Fruit fly (Drosophila melanogaster) whole organism, prepupa: ENCODE measurements around the gene salr.

Experiments used
- Blimp-1 ChIP-seq: fragments of 200-800 bp; sonication (Bioruptor generic); optimal IDR thresholded peaks from 3 replicates; lab custom pipeline; 2017; ENCODE audit warnings: missing biosample characterization, missing genetic modification characterization, mild to moderate bottlenecking, moderate library complexity, missing genetic modification reagents
- CG10631 ChIP-seq: fragments of 200-800 bp; sonication (Bioruptor generic); optimal IDR thresholded peaks from 2 replicates; lab custom pipeline; 2016; ENCODE audit warnings: missing biosample characterization, missing genetic modification characterization
- CG10669 ChIP-seq: fragments of 200-800 bp; sonication (Bioruptor generic); optimal IDR thresholded peaks from 3 replicates; lab custom pipeline; 2018; ENCODE audit warnings: missing biosample characterization, mild to moderate bottlenecking, missing genetic modification characterization, moderate library complexity
- CG11294 ChIP-seq: fragments of 200-800 bp; sonication (Bioruptor generic); IDR thresholded peaks from 2 replicates; pipeline ENCODE4 v1.3.6; 2022; ENCODE audit warnings: missing biosample characterization, missing genetic modification characterization
- CG11902 ChIP-seq: fragments of 200-800 bp; sonication (Bioruptor generic); optimal IDR thresholded peaks from 3 replicates; lab custom pipeline; 2016; ENCODE audit warnings: missing biosample characterization, missing genetic modification characterization
- CG15336 ChIP-seq: fragments of 200-800 bp; sonication (Bioruptor generic); IDR thresholded peaks from 2 replicates; pipeline ENCODE4 v1.3.6; 2022; ENCODE audit warnings: missing biosample characterization, missing genetic modification characterization
- CG1621 ChIP-seq: fragments of 200-800 bp; sonication (Bioruptor generic); optimal IDR thresholded peaks from 3 replicates; lab custom pipeline; 2018; ENCODE audit warnings: missing biosample characterization, mild to moderate bottlenecking, missing genetic modification characterization
- CG16779 ChIP-seq: fragments of 200-800 bp; sonication (Bioruptor generic); optimal IDR thresholded peaks from 3 replicates; lab custom pipeline; 2017; ENCODE audit warnings: missing biosample characterization, mild to moderate bottlenecking, missing genetic modification characterization
- CG3032 ChIP-seq: fragments of 200-800 bp; optimal IDR thresholded peaks from 2 replicates; lab custom pipeline; 2019; ENCODE audit warnings: missing biosample characterization, mild to moderate bottlenecking, missing genetic modification characterization, moderate library complexity
- CG31627 ChIP-seq: fragments of 200-800 bp; sonication (Bioruptor generic); optimal IDR thresholded peaks from 3 replicates; lab custom pipeline; 2016; ENCODE audit warnings: missing biosample characterization, missing genetic modification characterization
- CG32006 ChIP-seq: fragments of 200-800 bp; sonication (Bioruptor generic); optimal IDR thresholded peaks from 3 replicates; lab custom pipeline; 2017; ENCODE audit warnings: missing biosample characterization, mild to moderate bottlenecking, missing genetic modification characterization
- CG34406 ChIP-seq: fragments of 200-800 bp; sonication (Bioruptor generic); optimal IDR thresholded peaks from 3 replicates; lab custom pipeline; 2016; ENCODE audit warnings: missing biosample characterization, missing genetic modification characterization
- CG3919 ChIP-seq: fragments of 200-800 bp; sonication (Bioruptor generic); optimal IDR thresholded peaks from 3 replicates; lab custom pipeline; 2016; ENCODE audit warnings: missing biosample characterization, missing genetic modification characterization
- CG6276 ChIP-seq: fragments of 200-800 bp; sonication (Bioruptor generic); optimal IDR thresholded peaks from 2 replicates; lab custom pipeline; 2017; ENCODE audit warnings: missing biosample characterization, mild to moderate bottlenecking, missing genetic modification characterization
- CG6792 ChIP-seq: fragments of 200-800 bp; sonication (Bioruptor generic); optimal IDR thresholded peaks from 3 replicates; lab custom pipeline; 2016; ENCODE audit warnings: missing biosample characterization, missing genetic modification characterization
- CG6808 ChIP-seq: fragments of 200-800 bp; sonication (Bioruptor generic); optimal IDR thresholded peaks from 3 replicates; lab custom pipeline; 2017; ENCODE audit warnings: missing biosample characterization, missing genetic modification characterization, mild to moderate bottlenecking, moderate library complexity, missing genetic modification reagents
- CG6854 ChIP-seq: fragments of 200-800 bp; sonication (Bioruptor generic); optimal IDR thresholded peaks from 2 replicates; lab custom pipeline; 2017; ENCODE audit warnings: missing biosample characterization, mild to moderate bottlenecking, missing genetic modification characterization
- CG7368 ChIP-seq: fragments of 200-800 bp; sonication (Bioruptor generic); optimal IDR thresholded peaks from 3 replicates; lab custom pipeline; 2016; ENCODE audit warnings: missing biosample characterization, missing genetic modification characterization
- CG8119 ChIP-seq: fragments of 200-800 bp; sonication (Bioruptor generic); IDR thresholded peaks from 3 replicates; pipeline ENCODE4 v1.3.6; 2022; ENCODE audit warnings: missing biosample characterization, missing genetic modification characterization
- CG8632 ChIP-seq: fragments of 200-800 bp; sonication (Bioruptor generic); optimal IDR thresholded peaks from 3 replicates; lab custom pipeline; 2016; ENCODE audit warnings: missing biosample characterization, missing genetic modification characterization
- CG9139 ChIP-seq: fragments of 200-800 bp; sonication (Bioruptor generic); optimal IDR thresholded peaks from 3 replicates; lab custom pipeline; 2017; ENCODE audit warnings: missing biosample characterization, mild to moderate bottlenecking, missing genetic modification characterization
- Eip75B ChIP-seq: fragments of 200-800 bp; sonication (Bioruptor generic); optimal IDR thresholded peaks from 3 replicates; lab custom pipeline; 2016; ENCODE audit warnings: missing biosample characterization, missing genetic modification characterization
- Ets21C ChIP-seq: fragments of 200-800 bp; sonication (Bioruptor generic); optimal IDR thresholded peaks from 3 replicates; lab custom pipeline; 2016; ENCODE audit warnings: missing biosample characterization, missing genetic modification characterization
- Hr39 ChIP-seq: fragments of 200-800 bp; sonication (Bioruptor generic); optimal IDR thresholded peaks from 2 replicates; lab custom pipeline; 2016; ENCODE audit warnings: missing biosample characterization, missing genetic modification characterization
- Met ChIP-seq: fragments of 200-800 bp; sonication (Bioruptor generic); optimal IDR thresholded peaks from 3 replicates; lab custom pipeline; 2016; ENCODE audit warnings: missing biosample characterization, missing genetic modification characterization
- OdsH ChIP-seq: fragments of 200-800 bp; sonication (Bioruptor generic); optimal IDR thresholded peaks from 3 replicates; lab custom pipeline; 2016; ENCODE audit warnings: missing biosample characterization, missing genetic modification characterization
- Smox ChIP-seq: fragments of 200-800 bp; sonication (Bioruptor generic); optimal IDR thresholded peaks from 3 replicates; lab custom pipeline; 2016; ENCODE audit warnings: missing biosample characterization, missing genetic modification characterization
- Sox102F ChIP-seq: fragments of 200-800 bp; sonication (Bioruptor generic); optimal IDR thresholded peaks from 2 replicates; lab custom pipeline; 2016; ENCODE audit warnings: missing biosample characterization, mild to moderate bottlenecking, missing genetic modification characterization
- Sox14 ChIP-seq: fragments of 200-800 bp; sonication (Bioruptor generic); optimal IDR thresholded peaks from 3 replicates; lab custom pipeline; 2016; ENCODE audit warnings: missing biosample characterization, missing genetic modification characterization
- achi ChIP-seq: fragments of 200-800 bp; sonication (Bioruptor generic); optimal IDR thresholded peaks from 3 replicates; lab custom pipeline; 2016; ENCODE audit warnings: missing biosample characterization, missing genetic modification characterization
- acj6 ChIP-seq: fragments of 200-800 bp; sonication (Bioruptor generic); optimal IDR thresholded peaks from 3 replicates; lab custom pipeline; 2016; ENCODE audit warnings: missing biosample characterization, missing genetic modification characterization
- dac ChIP-seq: fragments of 200-800 bp; sonication (Bioruptor generic); optimal IDR thresholded peaks from 2 replicates; lab custom pipeline; 2017; ENCODE audit warnings: missing biosample characterization, mild to moderate bottlenecking, missing genetic modification characterization
- dsx ChIP-seq: fragments of 200-800 bp; optimal IDR thresholded peaks from 3 replicates; lab custom pipeline; 2019; ENCODE audit warnings: missing biosample characterization, mild to moderate bottlenecking, missing genetic modification characterization, moderate library complexity; ENCODE audit not compliant: poor library complexity, severe bottlenecking
- eg ChIP-seq: fragments of 200-800 bp; sonication (Bioruptor generic); IDR thresholded peaks from 3 replicates; pipeline ENCODE4 v1.3.6; 2022; ENCODE audit warnings: missing biosample characterization, missing genetic modification characterization
- esn ChIP-seq: fragments of 200-800 bp; sonication (Bioruptor generic); optimal IDR thresholded peaks from 2 replicates; lab custom pipeline; 2016; ENCODE audit warnings: missing biosample characterization, mild to moderate bottlenecking, missing genetic modification characterization, moderate library complexity
- fd59A ChIP-seq: fragments of 200-800 bp; sonication (Bioruptor generic); optimal IDR thresholded peaks from 2 replicates; lab custom pipeline; 2017; ENCODE audit warnings: missing biosample characterization, mild to moderate bottlenecking, missing genetic modification characterization, missing genetic modification reagents
- lz ChIP-seq: fragments of 200-800 bp; sonication (Bioruptor generic); optimal IDR thresholded peaks from 3 replicates; lab custom pipeline; 2016; ENCODE audit warnings: missing biosample characterization, missing genetic modification characterization
- net ChIP-seq: fragments of 200-800 bp; sonication (Bioruptor generic); optimal IDR thresholded peaks from 3 replicates; lab custom pipeline; 2016; ENCODE audit warnings: missing biosample characterization, missing genetic modification characterization
- pdm3 ChIP-seq: fragments of 200-800 bp; sonication (Bioruptor generic); optimal IDR thresholded peaks from 3 replicates; lab custom pipeline; 2016; ENCODE audit warnings: missing biosample characterization, missing genetic modification characterization
- salr ChIP-seq, 2 experiments: fragments of 200-800 bp; sonication (Bioruptor generic); optimal IDR thresholded peaks; 3 replicates each; lab custom pipeline; 2016 to 2018; ENCODE audit warnings: missing biosample characterization in 2 of 2, missing genetic modification characterization in 2 of 2, mild to moderate bottlenecking in 1 of 2
- spab ChIP-seq: fragments of 200-800 bp; sonication (Bioruptor generic); optimal IDR thresholded peaks from 2 replicates; lab custom pipeline; 2017; ENCODE audit warnings: missing biosample characterization, mild to moderate bottlenecking, missing genetic modification characterization, missing genetic modification reagents
- ss ChIP-seq, 2 experiments: fragments of 200-800 bp; sonication (Bioruptor generic); optimal IDR thresholded peaks; 2 replicates in 1 of 2; 3 replicates in 1 of 2; lab custom pipeline; 2017 to 2018; ENCODE audit warnings: mild to moderate bottlenecking in 2 of 2, missing biosample characterization in 2 of 2, missing genetic modification characterization in 2 of 2, moderate library complexity in 1 of 2
- svp ChIP-seq: fragments of 200-800 bp; sonication (Bioruptor generic); peaks from one replicate; lab custom pipeline; 2016; ENCODE audit warnings: missing biosample characterization, missing genetic modification characterization
- topi ChIP-seq: fragments of 200-800 bp; sonication (Bioruptor generic); optimal IDR thresholded peaks from 3 replicates; lab custom pipeline; 2016; ENCODE audit warnings: missing biosample characterization, missing genetic modification characterization
- vri ChIP-seq: fragments of 200-800 bp; sonication (Bioruptor generic); optimal IDR thresholded peaks from 3 replicates; lab custom pipeline; 2016; ENCODE audit warnings: missing biosample characterization, mild to moderate bottlenecking, missing genetic modification characterization

Gene salr

DNA sequence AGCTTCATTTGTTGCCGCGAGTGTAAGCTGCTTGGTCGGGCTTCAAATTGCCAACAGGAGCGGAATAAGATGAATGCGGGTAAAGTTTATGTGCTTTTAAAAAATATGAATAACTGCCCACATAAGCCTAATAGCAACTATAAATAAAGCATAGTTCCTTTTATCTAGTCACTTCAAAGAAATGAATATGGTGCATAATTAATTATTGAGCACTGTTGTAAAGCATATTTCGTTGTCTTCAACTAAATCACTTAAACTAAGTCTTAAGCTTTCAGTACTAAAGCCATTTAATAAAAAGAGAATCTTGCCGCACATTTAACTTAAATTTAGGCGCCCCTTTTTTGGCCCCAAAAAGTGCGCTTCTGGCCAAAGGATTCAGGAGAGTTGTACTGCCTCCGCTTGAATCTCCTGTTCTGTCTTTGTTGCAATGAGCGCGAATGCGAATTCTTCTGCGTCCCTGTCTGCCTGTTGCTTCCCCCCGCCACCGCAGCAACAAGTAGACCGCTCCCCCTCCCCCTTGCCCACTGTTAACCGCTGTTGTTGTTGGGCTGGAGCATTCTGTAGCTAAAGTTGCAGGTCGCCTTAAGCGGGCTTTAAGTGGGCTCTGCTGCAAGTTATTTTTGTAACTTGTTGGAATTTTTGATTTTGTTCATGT lies 40.9 kb downstream of the salr start (continued):
- TF ChIP-seq CG10669: no peak
- peak; percentile 83 for TF ChIP-seq Hr39 (GFP tag; lab: Kevin White, UChicago)
- peak; percentile 82 for TF ChIP-seq fd59A (GFP tag; lab: Kevin White, UChicago)
- peak; percentile 32; the same call in 1 of the 3 replicates for TF ChIP-seq CG8119
- TF ChIP-seq CG11902 (GFP tag; lab: Kevin White, UChicago): no peak
- TF ChIP-seq Met (GFP tag; lab: Kevin White, UChicago): no peak
- TF ChIP-seq topi (GFP tag; lab: Kevin White, UChicago): no peak
- peak; percentile 29 for TF ChIP-seq vri (GFP tag; lab: Kevin White, UChicago)
- TF ChIP-seq CG11294 (GFP tag; lab: Robert Waterston, UW): no peak

DNA sequence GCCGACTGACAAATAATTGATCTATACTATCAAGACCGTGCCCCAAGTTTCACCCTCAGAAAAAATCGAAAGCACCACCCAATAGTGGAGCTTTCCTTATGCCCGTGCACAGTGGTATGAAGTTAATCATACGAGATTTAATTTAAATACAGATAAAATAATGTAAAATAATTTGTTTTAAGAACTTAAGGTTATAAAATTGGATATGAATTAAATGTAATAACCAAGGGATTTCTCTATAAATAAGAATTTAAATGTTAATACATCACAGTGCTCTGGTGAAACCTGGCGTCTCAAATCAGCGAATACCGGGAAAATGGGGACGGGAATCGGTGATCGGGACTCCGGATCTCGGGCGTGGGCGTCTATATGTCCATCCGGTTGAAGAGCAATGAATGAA lies 44.4 kb downstream of the salr start:
- TF ChIP-seq CG10669 (no peak), spab (GFP tag; lab: Kevin White, UChicago) (no peak), CG10631 (GFP tag; lab: Kevin White, UChicago) (no peak), acj6 (GFP tag; lab: Kevin White, UChicago) (no peak), eg (GFP tag; lab: Robert Waterston, UW) (no peak)

DNA sequence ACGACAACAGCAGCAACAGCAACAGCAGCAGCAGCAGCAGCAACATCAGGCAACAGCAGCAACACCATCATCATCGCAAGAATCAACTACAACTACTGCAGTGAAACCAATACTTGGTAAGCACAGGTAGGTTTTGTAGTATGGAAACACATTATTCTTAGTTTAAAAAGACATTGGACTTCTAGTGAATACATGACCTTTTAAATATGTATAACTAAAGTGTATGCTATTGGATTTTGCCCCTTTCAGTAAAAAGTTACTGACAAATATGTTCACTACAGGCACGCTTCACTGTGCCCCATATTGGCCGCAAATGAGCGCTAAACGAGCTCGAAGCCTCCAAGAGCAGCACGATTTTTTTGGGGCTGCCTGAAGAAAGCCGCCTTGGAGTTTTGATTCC lies 46.8 kb downstream of the salr start:
- no peak for TF ChIP-seq eg (GFP tag; lab: Robert Waterston, UW)
- peak; percentile 54 for TF ChIP-seq Hr39 (GFP tag; lab: Kevin White, UChicago)
- TF ChIP-seq CG31627 (GFP tag; lab: Kevin White, UChicago): peak; percentile 50
- TF ChIP-seq Smox (GFP tag; lab: Kevin White, UChicago): peak; percentile 57
- peak; percentile 53 for TF ChIP-seq acj6 (GFP tag; lab: Kevin White, UChicago)
- TF ChIP-seq OdsH (GFP tag; lab: Kevin White, UChicago): peak; percentile 35
- TF ChIP-seq CG3919: peak; percentile 7
- peak; percentile 46 for TF ChIP-seq CG32006
- TF ChIP-seq ss (GFP tag; optimal IDR thresholded peaks at IDR 0.05; lab: Kevin White, UChicago): no peak
- TF ChIP-seq dac: no peak
- peak; percentile 18 for TF ChIP-seq Ets21C
- no peak for TF ChIP-seq CG16779 (tag; lab: Kevin White, UChicago)
- peak; percentile 15 for TF ChIP-seq CG8632
- peak; percentile 52 for TF ChIP-seq Sox102F (GFP tag; lab: Kevin White, UChicago)
- no peak for TF ChIP-seq CG1621 (tag; lab: Kevin White, UChicago)
- TF ChIP-seq Sox14: peak; percentile 15
- no peak for TF ChIP-seq CG6808 (GFP tag; lab: Kevin White, UChicago)
- no peak for TF ChIP-seq CG3032 (tag; lab: Kevin White, UChicago)
- TF ChIP-seq CG6792 (GFP tag; lab: Kevin White, UChicago): peak; percentile 40
- peak; percentile 25 for TF ChIP-seq svp (GFP tag; lab: Kevin White, UChicago)
- peak; percentile 38 for TF ChIP-seq Met (GFP tag; lab: Kevin White, UChicago)
- TF ChIP-seq CG15336: no peak
- TF ChIP-seq CG10631 (GFP tag; lab: Kevin White, UChicago): peak; percentile 29
- TF ChIP-seq CG9139 (GFP tag; lab: Kevin White, UChicago): no peak
- TF ChIP-seq CG8119: 0 out of 3 replicates have a peak, but pooled peaks have one; percentile 30
- peak in 1 of 2 experiments; percentile 3 for TF ChIP-seq salr (GFP tag; optimal IDR thresholded peaks at IDR 0.05; lab: Kevin White, UChicago)
- TF ChIP-seq vri (GFP tag; lab: Kevin White, UChicago): peak; percentile 30
- peak; percentile 31 for TF ChIP-seq CG34406
- TF ChIP-seq CG6276: no peak
- peak; percentile 34 for TF ChIP-seq lz
- TF ChIP-seq CG10669: no peak
- TF ChIP-seq CG11902 (GFP tag; lab: Kevin White, UChicago): no peak
- TF ChIP-seq esn: peak; percentile 63
- no peak for TF ChIP-seq achi (GFP tag; lab: Kevin White, UChicago)
- TF ChIP-seq Eip75B (GFP tag; lab: Kevin White, UChicago): no peak
- TF ChIP-seq Blimp-1 (GFP tag; lab: Kevin White, UChicago): no peak
- no peak for TF ChIP-seq CG7368 (GFP tag; lab: Kevin White, UChicago)
- TF ChIP-seq dsx: no peak
- TF ChIP-seq CG6854 (GFP tag; lab: Kevin White, UChicago): no peak
- no peak for TF ChIP-seq net (GFP tag; lab: Kevin White, UChicago)
- TF ChIP-seq fd59A (GFP tag; lab: Kevin White, UChicago): no peak
- TF ChIP-seq pdm3 (GFP tag; lab: Kevin White, UChicago): peak; percentile 25
